Fruit fly (Drosophila melanogaster) Kc167 (cell line): ENCODE measurements around the gene CG14292.

Experiments used
- Myc ChIP-seq: fragments of >200 bp; optimal IDR thresholded peaks from 2 replicates; lab custom pipeline; 2017; ENCODE audit warnings: missing external identifiers
- Sin3A ChIP-seq: fragments of >200 bp; optimal IDR thresholded peaks from 2 replicates; lab custom pipeline; 2018; ENCODE audit warnings: missing external identifiers
- h ChIP-seq: fragments of >200 bp; optimal IDR thresholded peaks from 3 replicates; lab custom pipeline; 2018; ENCODE audit warnings: missing external identifiers
- ttk ChIP-seq: sonication (Bioruptor generic); optimal IDR thresholded peaks from 2 replicates; lab custom pipeline; 2017; ENCODE audit warnings: missing external identifiers

- TF ChIP-seq Myc (lab: Kevin White, UChicago) (no peak), Sin3A (lab: Kevin White, UChicago) (no peak), ttk (lab: Kevin White, UChicago) (no peak), h (lab: Kevin White, UChicago) (no peak)
These were observed 10.3 kb upstream of the CG14292 start for dm6 chr3R:18915644-18916194.
